Worm (Caenorhabditis elegans): ENCODE data around the gene xdh-1.

- no peak for TF ChIP-seq ceh-16 (tag; optimal IDR thresholded peaks at IDR 0.05)
- TF ChIP-seq skn-1 (tag; optimal IDR thresholded peaks at IDR 0.05) = no peak
- no peak for TF ChIP-seq nhr-11 (tag; optimal IDR thresholded peaks at IDR 0.05)
- no peak for TF ChIP-seq nhr-77 (tag; optimal IDR thresholded peaks at IDR 0.05)
- no peak for TF ChIP-seq tbx-2 (tag; optimal IDR thresholded peaks at IDR 0.05)
- no peak for TF ChIP-seq R02D3.7 (tag; optimal IDR thresholded peaks at IDR 0.05)
- TF ChIP-seq ceh-82 (tag; optimal IDR thresholded peaks at IDR 0.05) = no peak
- no peak for TF ChIP-seq nhr-12 (tag; optimal IDR thresholded peaks at IDR 0.05)
- TF ChIP-seq unc-62 (GFP tag; optimal IDR thresholded peaks at IDR 0.05) = no peak
- TF ChIP-seq snpc-4 (tag; optimal IDR thresholded peaks at IDR 0.05) = no peak
- TF ChIP-seq ZK546.5 (tag; optimal IDR thresholded peaks at IDR 0.05) = no peak
- no peak for TF ChIP-seq pha-4 (tag; optimal IDR thresholded peaks at IDR 0.05)
These were observed 23.6 kb downstream of the xdh-1 start for ce11 chrIV:14389070-14389469.
